Fruit fly (Drosophila melanogaster): ENCODE measurements around the gene Aven.

- TF ChIP-seq CG8478 (optimal IDR thresholded peaks at IDR 0.05) (peak; percentile 18), EcR (GFP tag; optimal IDR thresholded peaks at IDR 0.05) (no peak), pan (optimal IDR thresholded peaks at IDR 0.05) (no peak), usp (GFP tag; optimal IDR thresholded peaks at IDR 0.05) (no peak), psq (optimal IDR thresholded peaks at IDR 0.05) (no peak)
These were observed 32.9 kb downstream of the Aven start for dm6 chrX:12596353-12597107.

Measured in whole organism.